Fruit fly (Drosophila melanogaster) whole organism, embryonic: Measurements from ENCODE around the gene Ank2.

Source experiments
- CG15514 ChIP-seq: fragments of 200-800 bp; sonication (Bioruptor generic); optimal IDR thresholded peaks from 3 replicates; lab custom pipeline; 2017; ENCODE audit warnings: missing biosample characterization, missing genetic modification characterization, mild to moderate bottlenecking, moderate library complexity, missing genetic modification reagents
- CG8924 ChIP-seq: fragments of 200-800 bp; optimal IDR thresholded peaks from 3 replicates; lab custom pipeline; 2019; ENCODE audit warnings: missing biosample characterization, mild to moderate bottlenecking, missing genetic modification characterization, moderate library complexity
- Meics ChIP-seq: fragments of 200-800 bp; sonication (Bioruptor generic); optimal IDR thresholded peaks from 2 replicates; lab custom pipeline; 2017; ENCODE audit warnings: missing biosample characterization, mild to moderate bottlenecking, missing genetic modification characterization
- her ChIP-seq: fragments of 200-800 bp; sonication (Bioruptor generic); optimal IDR thresholded peaks from 2 replicates; lab custom pipeline; 2016; ENCODE audit warnings: missing biosample characterization, missing genetic modification characterization

DNA sequence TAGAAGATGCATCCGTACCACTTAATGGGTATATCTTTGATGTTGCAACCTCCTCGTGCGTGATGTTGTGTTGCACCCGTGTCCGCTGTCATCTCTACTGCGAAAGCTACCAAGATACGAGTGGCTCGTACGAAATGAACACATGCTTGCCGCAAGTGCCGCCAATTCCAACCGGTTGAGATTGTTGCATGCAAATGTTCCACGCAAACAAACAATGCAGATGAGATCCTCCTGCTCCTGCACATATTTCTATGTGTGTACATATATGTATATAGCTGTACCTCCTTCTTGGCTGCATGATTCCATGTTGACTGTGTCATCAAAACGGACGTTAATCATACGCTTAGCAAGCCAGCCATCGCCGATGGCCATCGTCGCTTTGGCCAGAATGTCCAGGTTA is 88.1 kb downstream of the Ank2 start:
- TF ChIP-seq CG8924 (no peak), her (GFP tag; lab: Kevin White, UChicago) (no peak), Meics (GFP tag; lab: Kevin White, UChicago) (no peak), CG15514 (no peak)
